Fruit fly (Drosophila melanogaster) Kc167 (cell line): ENCODE data around the gene Elp1.

Source experiments
- Myc ChIP-seq: fragments of >200 bp; optimal IDR thresholded peaks from 2 replicates; lab custom pipeline; 2017; ENCODE audit warnings: missing external identifiers
- Sin3A ChIP-seq: fragments of >200 bp; optimal IDR thresholded peaks from 2 replicates; lab custom pipeline; 2018; ENCODE audit warnings: missing external identifiers
- h ChIP-seq: fragments of >200 bp; optimal IDR thresholded peaks from 3 replicates; lab custom pipeline; 2018; ENCODE audit warnings: missing external identifiers
- insv ChIP-seq: fragments of >200 bp; optimal IDR thresholded peaks from 3 replicates; lab custom pipeline; 2018; ENCODE audit warnings: missing external identifiers
- psq ChIP-seq: fragments of >200 bp; optimal IDR thresholded peaks from 2 replicates; lab custom pipeline; 2017; ENCODE audit warnings: missing external identifiers

DNA sequence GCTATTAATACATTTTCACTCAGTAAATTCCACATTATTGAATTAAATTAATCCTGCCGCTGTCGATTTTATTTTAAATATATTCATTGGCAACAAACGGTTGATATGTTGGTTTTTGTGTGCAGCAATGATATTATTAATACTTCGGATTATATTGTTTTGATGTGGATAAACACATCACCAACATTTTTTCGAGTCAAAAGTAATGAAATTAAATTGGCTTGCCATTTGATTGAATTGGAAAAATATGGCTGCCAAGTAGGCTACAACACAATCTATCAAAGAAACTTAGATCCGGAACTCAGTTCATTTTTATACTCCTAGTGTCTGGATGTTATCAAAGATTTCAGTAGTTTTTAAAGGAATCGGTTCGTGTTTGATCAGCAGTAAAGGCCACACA lies 49.5 kb downstream of the Elp1 start, which contains the start of gene CG14718:
- TF ChIP-seq Sin3A (lab: Kevin White, UChicago): no peak
- TF ChIP-seq insv (lab: Kevin White, UChicago): no peak
- no peak for TF ChIP-seq psq (lab: Kevin White, UChicago)
- TF ChIP-seq h (lab: Kevin White, UChicago): no peak
- TF ChIP-seq Myc (lab: Kevin White, UChicago): no peak
